Worm (Caenorhabditis elegans): ENCODE data around the gene spot-1.

Gene spot-1

ce11 chrIII:7314927-7315547 is 38.0 kb upstream of the spot-1 start, which contains the start of gene nspg-6:
Gene nspg-6 (minus strand): TSS chrIII:7314977.
- TF ChIP-seq Y22D7AL.16 (tag; optimal IDR thresholded peaks at IDR 0.05): no peak

DNA sequence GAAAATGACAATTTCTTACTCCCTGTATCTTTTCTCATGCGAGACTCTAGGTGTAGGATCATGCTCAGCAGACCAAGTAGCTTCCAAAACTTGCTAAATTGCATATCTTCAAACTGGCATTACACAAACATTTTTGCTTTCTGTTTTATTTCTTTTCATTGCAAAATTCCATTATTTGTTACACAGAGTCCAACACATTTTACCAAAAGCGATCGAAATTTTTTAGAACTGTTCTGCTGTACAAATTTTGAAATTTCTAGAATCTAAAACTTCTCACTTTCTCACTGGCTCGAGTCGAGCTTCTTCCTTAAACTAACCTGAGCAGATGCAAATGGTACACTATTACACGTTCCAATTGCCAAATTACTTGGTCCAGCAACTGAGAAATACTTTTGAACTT is 37.4 kb upstream of the spot-1 start:
- TF ChIP-seq ref-2 (tag; optimal IDR thresholded peaks at IDR 0.05): no peak
- TF ChIP-seq ztf-16 (tag; optimal IDR thresholded peaks at IDR 0.05): no peak
- TF ChIP-seq Y22D7AL.16 (tag; optimal IDR thresholded peaks at IDR 0.05): no peak
- no peak for TF ChIP-seq nfya-1 (tag; optimal IDR thresholded peaks at IDR 0.05)
- TF ChIP-seq ceh-48 (tag; optimal IDR thresholded peaks at IDR 0.05): no peak
- no peak for TF ChIP-seq tbx-2 (tag; optimal IDR thresholded peaks at IDR 0.05)
- no peak for TF ChIP-seq unc-42 (tag; optimal IDR thresholded peaks at IDR 0.05)
- no peak for TF ChIP-seq lim-6 (tag; optimal IDR thresholded peaks at IDR 0.05)
- no peak for TF ChIP-seq K09A11.1 (tag; optimal IDR thresholded peaks at IDR 0.05; ENCODE audit: insufficient read depth)
- no peak for TF ChIP-seq mec-3 (tag; optimal IDR thresholded peaks at IDR 0.05; ENCODE audit: borderline replicate concordance)
- no peak for TF ChIP-seq ama-1 (optimal IDR thresholded peaks at IDR 0.05)
- no peak for TF ChIP-seq ceh-18 (tag; optimal IDR thresholded peaks at IDR 0.05)

DNA sequence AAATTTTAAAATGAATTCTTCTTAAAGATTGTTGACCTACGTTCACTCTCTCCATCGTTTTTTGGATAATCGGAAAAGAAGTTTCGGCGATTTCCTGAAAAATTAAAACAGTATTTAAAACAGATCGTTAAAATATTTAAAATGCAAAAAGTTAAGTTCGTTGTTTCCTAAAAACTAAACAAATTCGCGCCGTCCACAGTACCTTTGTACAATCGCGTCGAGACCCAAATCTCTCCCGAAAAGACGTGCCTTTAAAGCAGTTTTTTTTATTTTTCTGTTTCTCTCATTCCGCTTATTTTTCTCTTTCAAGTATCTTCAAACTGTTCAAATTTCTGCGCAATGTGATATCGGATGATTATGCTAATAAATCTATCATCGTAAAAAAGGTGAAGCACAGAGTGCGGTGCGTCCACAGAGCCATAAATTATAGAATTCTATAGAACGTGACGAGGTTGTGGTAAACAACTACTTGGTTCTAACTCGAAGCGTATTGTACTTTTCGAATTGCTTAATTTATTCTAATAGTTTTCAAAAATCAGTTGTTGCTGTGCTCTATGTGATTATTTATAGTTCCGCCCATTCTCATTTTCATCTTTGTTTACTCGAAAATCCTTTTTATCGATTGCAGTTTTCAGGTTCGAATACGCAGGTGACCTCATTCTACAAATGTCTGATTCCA is 33.7 kb upstream of the spot-1 start, which contains the start of the genes F56C9.6 and F56C9.3:
Gene F56C9.6 (minus strand): TSS at position 112 of the 679 bp plus-strand sequence.
Gene F56C9.3 (plus strand): TSS at position 629 of the 679 bp plus-strand sequence.
- TF ChIP-seq C08G9.2 (tag; optimal IDR thresholded peaks at IDR 0.05) (no peak), pax-1 (tag; optimal IDR thresholded peaks at IDR 0.05) (no peak), nhr-11 (tag; optimal IDR thresholded peaks at IDR 0.05) (no peak), sdc-2 (tag; optimal IDR thresholded peaks at IDR 0.05) (no peak), nfya-1 (tag; optimal IDR thresholded peaks at IDR 0.05) (no peak), T23F11.4 (GFP tag; optimal IDR thresholded peaks at IDR 0.05) (no peak), nhr-232 (tag; optimal IDR thresholded peaks at IDR 0.05) (no peak), fax-1 (tag; optimal IDR thresholded peaks at IDR 0.05) (no peak), unc-86 (tag; optimal IDR thresholded peaks at IDR 0.05) (no peak), ztf-16 (tag; optimal IDR thresholded peaks at IDR 0.05) (no peak), ceh-18 (tag; optimal IDR thresholded peaks at IDR 0.05) (no peak), ets-4 (tag; optimal IDR thresholded peaks at IDR 0.05) (no peak), ceh-9 (tag; optimal IDR thresholded peaks at IDR 0.05) (no peak), Y22D7AL.16 (tag; optimal IDR thresholded peaks at IDR 0.05) (no peak), hlh-6 (tag; optimal IDR thresholded peaks at IDR 0.05) (no peak), dmd-4 (tag; optimal IDR thresholded peaks at IDR 0.05; ENCODE audit: borderline replicate concordance) (no peak), che-1 (tag; optimal IDR thresholded peaks at IDR 0.05) (no peak)

ce11 chrIII:7308600-7309109 is 31.6 kb upstream of the spot-1 start, which contains the start of gene acbp-4:
Gene acbp-4 (minus strand): TSS chrIII:7309109.
- TF ChIP-seq unc-3 (GFP tag; conservative IDR thresholded peaks at IDR 0.05) (no peak), unc-3 (tag; optimal IDR thresholded peaks at IDR 0.05) (no peak), ceh-30 (tag; optimal IDR thresholded peaks at IDR 0.05) (no peak), ceh-22 (tag; optimal IDR thresholded peaks at IDR 0.05) (no peak), ceh-18 (tag; optimal IDR thresholded peaks at IDR 0.05) (no peak), tbx-7 (tag; optimal IDR thresholded peaks at IDR 0.05) (no peak), unc-55 (GFP tag; optimal IDR thresholded peaks at IDR 0.05) (no peak), hlh-13 (GFP tag; optimal IDR thresholded peaks at IDR 0.05) (no peak), fkh-6 (tag; optimal IDR thresholded peaks at IDR 0.05) (no peak), tbx-2 (tag; optimal IDR thresholded peaks at IDR 0.05) (no peak), madf-2 (tag; optimal IDR thresholded peaks at IDR 0.05) (no peak), T23F11.4 (GFP tag; optimal IDR thresholded peaks at IDR 0.05) (no peak), elt-4 (tag; optimal IDR thresholded peaks at IDR 0.05) (no peak), mec-3 (tag; optimal IDR thresholded peaks at IDR 0.05; ENCODE audit: borderline replicate concordance) (no peak), sdc-2 (tag; optimal IDR thresholded peaks at IDR 0.05) (no peak), nhr-232 (tag; optimal IDR thresholded peaks at IDR 0.05) (no peak)

Measured in whole organism, late embryonic.